Worm (Caenorhabditis elegans): ENCODE data around the gene pgp-13.

ce11 chrX:12690346-12690745 lies 48.2 kb upstream of the pgp-13 start:
- no peak for TF ChIP-seq nfya-1 (tag; optimal IDR thresholded peaks at IDR 0.05; ENCODE audit: borderline replicate concordance, insufficient read depth)
- no peak for TF ChIP-seq ztf-18 (tag; optimal IDR thresholded peaks at IDR 0.05)
- peak; percentile 21 to 45 for TF ChIP-seq let-607 (tag; optimal IDR thresholded peaks at IDR 0.05)
- peak; percentile 80 for TF ChIP-seq nhr-80 (tag; optimal IDR thresholded peaks at IDR 0.05)
- TF ChIP-seq sdz-38 (tag; optimal IDR thresholded peaks at IDR 0.05) = no peak
- TF ChIP-seq unc-130 (GFP tag; optimal IDR thresholded peaks at IDR 0.05) = no peak
- TF ChIP-seq Y67H2A.10 (GFP tag; conservative IDR thresholded peaks at IDR 0.05) = no peak
- no peak for TF ChIP-seq C17E4.6 (GFP tag; IDR thresholded peaks at IDR 0.05)
- no peak for TF ChIP-seq hmg-20 (GFP tag; IDR thresholded peaks at IDR 0.05)
